Worm (Caenorhabditis elegans) whole organism, L4 larva: ENCODE measurements around the gene B0495.5.

Experiments
- F10B5.3 ChIP-seq: sonication (generic microtip); optimal IDR thresholded peaks from 2 replicates; lab custom pipeline; 2016; ENCODE audit warnings: mild to moderate bottlenecking, missing genetic modification characterization, missing compliant biosample characterization
- F26F4.8 ChIP-seq: fragments of 200-800 bp; sonication (Bioruptor generic); conservative IDR thresholded peaks from 2 replicates; pipeline ENCODE4 v1.3.6; 2022; ENCODE audit warnings: missing genetic modification characterization, missing compliant biosample characterization
- F44E2.7 ChIP-seq: fragments of 200-800 bp; sonication (Bioruptor generic); IDR thresholded peaks from 2 replicates; pipeline ENCODE4 v2.1.2; 2022; ENCODE audit warnings: missing genetic modification characterization, missing compliant biosample characterization
- F49E8.2 ChIP-seq: sonication (generic microtip); optimal IDR thresholded peaks from 2 replicates; lab custom pipeline; 2016; ENCODE audit warnings: missing compliant biosample characterization, mild to moderate bottlenecking, missing genetic modification characterization, borderline replicate concordance
- R02D3.7 ChIP-seq: fragments of 150-350 bp; sonication (generic microtip); optimal IDR thresholded peaks from 3 replicates; lab custom pipeline; 2014; ENCODE audit warnings: missing biosample characterization, missing genetic modification characterization
- T20F7.1 ChIP-seq: fragments of 200-800 bp; sonication (Bioruptor generic); optimal IDR thresholded peaks from 2 replicates; lab custom pipeline; 2018; ENCODE audit warnings: mild to moderate bottlenecking, missing genetic modification characterization, missing compliant biosample characterization
- Y105C5A.15 ChIP-seq: fragments of 200-800 bp; sonication (Bioruptor generic); IDR thresholded peaks from 2 replicates; pipeline ENCODE4 v1.3.6; 2022; ENCODE audit warnings: missing genetic modification characterization, missing compliant biosample characterization
- Y48G9A.11 ChIP-seq: fragments of 200-800 bp; sonication (Bioruptor generic); IDR thresholded peaks from 2 replicates; pipeline ENCODE4 v1.3.6; 2022; ENCODE audit warnings: missing genetic modification reagents, missing genetic modification characterization, missing compliant biosample characterization
- Y75B8A.6 ChIP-seq: fragments of 200-800 bp; sonication (Bioruptor generic); IDR thresholded peaks from 2 replicates; pipeline ENCODE4 v1.3.6; 2022; ENCODE audit warnings: missing genetic modification reagents, missing genetic modification characterization, missing compliant biosample characterization
- ZK546.5 ChIP-seq, 2 experiments: sonication (generic microtip); optimal IDR thresholded peaks; 2 replicates each; lab custom pipeline; 2017; ENCODE audit warnings: missing biosample characterization in 2 of 2, missing genetic modification characterization in 2 of 2
- aha-1 ChIP-seq: fragments of 150-350 bp; peaks from one replicate; lab custom pipeline; 2014; ENCODE audit warnings: missing biosample characterization, missing genetic modification characterization
- ama-1 ChIP-seq: fragments of 150-350 bp; optimal IDR thresholded peaks from 2 replicates; lab custom pipeline; 2014; ENCODE audit warnings: inconsistent platforms, mixed read lengths
- ceh-28 ChIP-seq: fragments of 150-350 bp; optimal IDR thresholded peaks from 2 replicates; lab custom pipeline; 2014; ENCODE audit warnings: missing biosample characterization, missing genetic modification reagents, missing genetic modification characterization
- ces-1 ChIP-seq: fragments of 150-350 bp; sonication (generic microtip); optimal IDR thresholded peaks from 4 replicates; lab custom pipeline; 2014; ENCODE audit warnings: missing biosample characterization, missing genetic modification reagents, missing genetic modification characterization
- cey-2 ChIP-seq: sonication (generic microtip); optimal IDR thresholded peaks from 3 replicates; lab custom pipeline; 2017; ENCODE audit warnings: missing genetic modification characterization, mild to moderate bottlenecking, missing compliant biosample characterization, antibody characterized with exemption, borderline replicate concordance; ENCODE audit not compliant: insufficient read depth
- daf-12 ChIP-seq: fragments of 150-350 bp; optimal IDR thresholded peaks from 2 replicates; lab custom pipeline; 2014; ENCODE audit warnings: missing biosample characterization, missing genetic modification reagents, missing genetic modification characterization
- dmd-6 ChIP-seq: fragments of 200-800 bp; sonication (Bioruptor generic); IDR thresholded peaks from 2 replicates; pipeline ENCODE4 v1.3.6; 2022; ENCODE audit warnings: missing genetic modification reagents, missing genetic modification characterization, missing compliant biosample characterization
- dmd-8 ChIP-seq: fragments of 200-800 bp; sonication (Bioruptor generic); IDR thresholded peaks from 2 replicates; pipeline ENCODE4 v1.3.6; 2022; ENCODE audit warnings: missing genetic modification characterization, missing compliant biosample characterization
- dpl-1 ChIP-seq: fragments of 150-350 bp; optimal IDR thresholded peaks from 2 replicates; lab custom pipeline; 2014; ENCODE audit warnings: missing biosample characterization, missing genetic modification reagents, missing genetic modification characterization
- duxl-1 ChIP-seq: sonication (generic microtip); optimal IDR thresholded peaks from 2 replicates; lab custom pipeline; 2016; ENCODE audit warnings: mild to moderate bottlenecking, missing genetic modification characterization, moderate library complexity, missing compliant biosample characterization; ENCODE audit not compliant: poor library complexity
- dve-1 ChIP-seq: sonication (generic microtip); optimal IDR thresholded peaks from 2 replicates; lab custom pipeline; 2017; ENCODE audit warnings: antibody characterized with exemption, mild to moderate bottlenecking, missing genetic modification characterization, missing compliant biosample characterization; ENCODE audit not compliant: insufficient read depth
- egl-43 ChIP-seq: fragments of 200-800 bp; sonication (Bioruptor generic); IDR thresholded peaks from 2 replicates; pipeline ENCODE4 v1.3.6; 2022; ENCODE audit warnings: missing genetic modification reagents, missing genetic modification characterization, missing compliant biosample characterization
- hlh-30 ChIP-seq: sonication (generic microtip); optimal IDR thresholded peaks from 2 replicates; lab custom pipeline; 2017; ENCODE audit warnings: antibody characterized with exemption, mild to moderate bottlenecking, missing genetic modification characterization, missing compliant biosample characterization; ENCODE audit not compliant: insufficient read depth
- jun-1 ChIP-seq: fragments of 150-350 bp; optimal IDR thresholded peaks from 2 replicates; lab custom pipeline; 2014; ENCODE audit warnings: missing biosample characterization, missing genetic modification reagents, missing genetic modification characterization
- lin-1 ChIP-seq: fragments of 200-800 bp; sonication (Bioruptor generic); IDR thresholded peaks from 2 replicates; pipeline ENCODE4 v1.3.6; 2022; ENCODE audit warnings: missing genetic modification reagents, missing genetic modification characterization, missing compliant biosample characterization
- lin-13 ChIP-seq: fragments of 150-350 bp; optimal IDR thresholded peaks from 2 replicates; lab custom pipeline; 2014; ENCODE audit warnings: missing biosample characterization, missing genetic modification reagents, missing genetic modification characterization
- lin-15B ChIP-seq: fragments of 150-350 bp; sonication (generic microtip); optimal IDR thresholded peaks from 3 replicates; lab custom pipeline; 2014; ENCODE audit warnings: missing biosample characterization, missing genetic modification characterization
- lin-39 ChIP-seq: fragments of 150-350 bp; optimal IDR thresholded peaks from 2 replicates; lab custom pipeline; 2014; ENCODE audit warnings: missing biosample characterization, missing genetic modification reagents, missing genetic modification characterization
- lsy-2 ChIP-seq, 2 experiments: fragments of 150-350 bp in 1 of 2; sonication (generic microtip) in 1 of 2; optimal IDR thresholded peaks; 2 replicates each; lab custom pipeline; 2014 to 2017; ENCODE audit warnings: missing biosample characterization in 2 of 2, missing genetic modification characterization in 2 of 2
- madf-9 ChIP-seq: fragments of 200-800 bp; sonication (Bioruptor generic); conservative IDR thresholded peaks from 2 replicates; pipeline ENCODE4 v1.3.6; 2022; ENCODE audit warnings: missing genetic modification reagents, missing genetic modification characterization, missing compliant biosample characterization
- mes-2 ChIP-seq: sonication (generic microtip); optimal IDR thresholded peaks from 2 replicates; lab custom pipeline; 2016; ENCODE audit warnings: missing genotype, mild to moderate bottlenecking, missing genetic modification characterization, missing compliant biosample characterization; ENCODE audit not compliant: poor library complexity, severe bottlenecking
- mxl-3 ChIP-seq: fragments of 200-800 bp; sonication (Bioruptor generic); optimal IDR thresholded peaks from 2 replicates; lab custom pipeline; 2018; ENCODE audit warnings: mild to moderate bottlenecking, missing genetic modification characterization, missing compliant biosample characterization
- nhr-11 ChIP-seq: fragments of 150-350 bp; optimal IDR thresholded peaks from 2 replicates; lab custom pipeline; 2014; ENCODE audit warnings: missing biosample characterization, missing genetic modification characterization
- nhr-25 ChIP-seq: sonication (generic microtip); optimal IDR thresholded peaks from 2 replicates; lab custom pipeline; 2017; ENCODE audit warnings: missing genetic modification characterization, mild to moderate bottlenecking, missing compliant biosample characterization, antibody characterized with exemption, moderate library complexity, borderline replicate concordance; ENCODE audit not compliant: insufficient read depth
- nhr-28 ChIP-seq: fragments of 150-350 bp; optimal IDR thresholded peaks from 2 replicates; lab custom pipeline; 2014; ENCODE audit warnings: missing biosample characterization, missing genetic modification characterization
- nhr-41 ChIP-seq: fragments of 200-800 bp; sonication (Bioruptor generic); IDR thresholded peaks from 2 replicates; pipeline ENCODE4 v1.3.6; 2022; ENCODE audit warnings: missing genetic modification reagents, missing genetic modification characterization, missing compliant biosample characterization
- nhr-42 ChIP-seq: fragments of 200-800 bp; sonication (Bioruptor generic); IDR thresholded peaks from 2 replicates; pipeline ENCODE4 v1.3.6; 2022; ENCODE audit warnings: missing genetic modification characterization, missing compliant biosample characterization
- nhr-6 ChIP-seq: fragments of 150-350 bp; optimal IDR thresholded peaks from 2 replicates; lab custom pipeline; 2014; ENCODE audit warnings: missing biosample characterization, missing genetic modification characterization
- nhr-76 ChIP-seq: fragments of 150-350 bp; optimal IDR thresholded peaks from 2 replicates; lab custom pipeline; 2014; ENCODE audit warnings: missing biosample characterization, missing genetic modification characterization
- php-3 ChIP-seq: fragments of 200-800 bp; sonication (Bioruptor generic); IDR thresholded peaks from 2 replicates; pipeline ENCODE4 v1.3.6; 2022; ENCODE audit warnings: missing genetic modification reagents, missing genetic modification characterization, missing compliant biosample characterization
- pqm-1 ChIP-seq: sonication (generic microtip); optimal IDR thresholded peaks from 2 replicates; lab custom pipeline; 2017; ENCODE audit warnings: missing biosample characterization, missing genetic modification characterization
- rbr-2 ChIP-seq: sonication (generic microtip); optimal IDR thresholded peaks from 2 replicates; lab custom pipeline; 2016; ENCODE audit warnings: missing genotype, missing genetic modification characterization, missing compliant biosample characterization
- saeg-2 ChIP-seq: fragments of 200-800 bp; sonication (Bioruptor generic); IDR thresholded peaks from 2 replicates; pipeline ENCODE4 v1.3.6; 2022; ENCODE audit warnings: missing genetic modification reagents, missing genetic modification characterization, missing compliant biosample characterization
- sdz-12 ChIP-seq: fragments of 200-800 bp; sonication (Bioruptor generic); optimal IDR thresholded peaks from 2 replicates; lab custom pipeline; 2018; ENCODE audit warnings: mild to moderate bottlenecking, missing genetic modification characterization, missing compliant biosample characterization
- set-16 ChIP-seq: fragments of 200-800 bp; sonication (Bioruptor generic); IDR thresholded peaks from 2 replicates; pipeline ENCODE4 v1.3.6; 2022; ENCODE audit warnings: missing genetic modification reagents, missing genetic modification characterization, missing compliant biosample characterization
- skn-1 ChIP-seq: fragments of 150-350 bp; optimal IDR thresholded peaks from 2 replicates; lab custom pipeline; 2014; ENCODE audit warnings: missing biosample characterization, missing genetic modification characterization
- tag-97 ChIP-seq: fragments of 200-800 bp; sonication (Bioruptor generic); IDR thresholded peaks from 2 replicates; pipeline ENCODE4 v1.3.6; 2022; ENCODE audit warnings: missing genetic modification characterization, missing compliant biosample characterization
- unc-130 ChIP-seq: sonication (generic microtip); optimal IDR thresholded peaks from 2 replicates; lab custom pipeline; 2016; ENCODE audit warnings: missing genetic modification reagents, missing genetic modification characterization, missing compliant biosample characterization
- unc-39 ChIP-seq: sonication (generic microtip); optimal IDR thresholded peaks from 2 replicates; lab custom pipeline; 2017; ENCODE audit warnings: missing biosample characterization, missing genetic modification characterization
- vab-7 ChIP-seq: fragments of 200-800 bp; sonication (Bioruptor generic); IDR thresholded peaks from 2 replicates; pipeline ENCODE4 v1.3.6; 2022; ENCODE audit warnings: missing genetic modification reagents, missing genetic modification characterization, missing compliant biosample characterization
- zfp-3 ChIP-seq: fragments of 200-800 bp; sonication (Bioruptor generic); conservative IDR thresholded peaks from 2 replicates; pipeline ENCODE4 v1.3.6; 2022; ENCODE audit warnings: missing genetic modification reagents, missing genetic modification characterization, missing compliant biosample characterization
- zip-11 ChIP-seq: fragments of 200-800 bp; sonication (Bioruptor generic); IDR thresholded peaks from 2 replicates; pipeline ENCODE4 v1.3.6; 2022; ENCODE audit warnings: missing genetic modification characterization, missing compliant biosample characterization

B0495.5 gene

ce11 chrII:7705152-7705551, 6.8 kb upstream of the B0495.5 start, which contains the start of gene B0495.7 (continued):
- TF ChIP-seq T20F7.1 = no peak
- TF ChIP-seq lin-39 (tag; lab: Kevin White, UChicago) = no peak
- TF ChIP-seq mes-2 (tag; lab: Kevin White, UChicago) = peak; percentile 7
- no peak for TF ChIP-seq skn-1 (tag; lab: Kevin White, UChicago)
- TF ChIP-seq saeg-2 (GFP tag; lab: Robert Waterston, UW) = no peak
- TF ChIP-seq F49E8.2 (tag; lab: Kevin White, UChicago) = no peak
- TF ChIP-seq vab-7 (GFP tag; lab: Robert Waterston, UW) = no peak
- TF ChIP-seq cey-2 (tag; lab: Kevin White, UChicago) = no peak
- TF ChIP-seq php-3 = no peak
- TF ChIP-seq set-16 (GFP tag; lab: Robert Waterston, UW) = no peak
- no peak for TF ChIP-seq lin-13
- TF ChIP-seq daf-12 = no peak
- peak; percentile 93 for TF ChIP-seq nhr-28
- TF ChIP-seq F10B5.3 (tag; lab: Kevin White, UChicago) = no peak
- no peak for TF ChIP-seq duxl-1 (tag; lab: Kevin White, UChicago)
- TF ChIP-seq nhr-25 (tag; lab: Kevin White, UChicago) = no peak
- TF ChIP-seq zip-11 (GFP tag; lab: Robert Waterston, UW) = no peak
- TF ChIP-seq egl-43 (GFP tag; lab: Robert Waterston, UW) = no peak
- no peak for TF ChIP-seq F44E2.7 (GFP tag; lab: Robert Waterston, UW)
- TF ChIP-seq jun-1 (tag; lab: Kevin White, UChicago) = no peak
- TF ChIP-seq zfp-3 (GFP tag; lab: Robert Waterston, UW) = no peak
- no peak for TF ChIP-seq aha-1
- TF ChIP-seq dmd-6 = peak; percentile 53; the same call in 1 of the 2 replicates
- TF ChIP-seq unc-130 = no peak
- TF ChIP-seq tag-97 (GFP tag; lab: Robert Waterston, UW) = no peak
- no peak for TF ChIP-seq lin-1 (GFP tag; lab: Robert Waterston, UW)
- no peak for TF ChIP-seq nhr-6 (tag; lab: Kevin White, UChicago)
- no peak for TF ChIP-seq mxl-3
- TF ChIP-seq dve-1 (tag; lab: Kevin White, UChicago) = peak; percentile 44
- TF ChIP-seq nhr-11 (tag; lab: Kevin White, UChicago) = peak; percentile 70
- no peak for TF ChIP-seq F26F4.8
- no peak for TF ChIP-seq Y105C5A.15 (GFP tag; lab: Robert Waterston, UW)
- TF ChIP-seq hlh-30 (tag; lab: Kevin White, UChicago) = no peak
- no peak for TF ChIP-seq rbr-2 (tag; lab: Kevin White, UChicago)
- no peak for TF ChIP-seq ZK546.5 (tag; optimal IDR thresholded peaks at IDR 0.05; lab: Kevin White, UChicago)
- no peak for TF ChIP-seq dpl-1 (GFP tag; lab: Kevin White, UChicago)
- TF ChIP-seq R02D3.7 = no peak
- TF ChIP-seq ces-1 (GFP tag; lab: Kevin White, UChicago) = no peak
- TF ChIP-seq pqm-1 = peak; percentile 76
- TF ChIP-seq nhr-42 (GFP tag; lab: Robert Waterston, UW) = no peak
- no peak for TF ChIP-seq dmd-8 (GFP tag; lab: Robert Waterston, UW)
- no peak for TF ChIP-seq ceh-28 (tag; lab: Kevin White, UChicago)
- TF ChIP-seq lin-15B (tag; lab: Kevin White, UChicago) = no peak
- no peak for TF ChIP-seq nhr-76
- no peak for TF ChIP-seq Y48G9A.11
- peak; percentile 36; the same call in 1 of the 2 replicates for TF ChIP-seq nhr-41
- TF ChIP-seq sdz-12 = no peak
- TF ChIP-seq madf-9 (GFP tag; lab: Robert Waterston, UW) = no peak
- TF ChIP-seq unc-39 (tag; lab: Kevin White, UChicago) = no peak
- TF ChIP-seq Y75B8A.6 (GFP tag; lab: Robert Waterston, UW) = no peak
- TF ChIP-seq ama-1 (lab: Kevin White, UChicago) = no peak
- peak in 1 of 2 experiments; percentile 11 for TF ChIP-seq lsy-2 (tag; optimal IDR thresholded peaks at IDR 0.05; lab: Kevin White, UChicago)
